Fruit fly (Drosophila melanogaster) whole organism, wandering third instar larva: ENCODE data around the gene CG42335.

Source experiments
- CG9705 ChIP-seq: fragments of 200-800 bp; sonication (Bioruptor generic); optimal IDR thresholded peaks from 2 replicates; lab custom pipeline; 2018; ENCODE audit warnings: missing biosample characterization, mild to moderate bottlenecking, missing genetic modification characterization
- Dif ChIP-seq: fragments of 200-275, 200-300 bp; sonication (Bioruptor generic); optimal IDR thresholded peaks from 2 replicates; lab custom pipeline; 2018; ENCODE audit warnings: missing biosample characterization, missing genetic modification characterization; ENCODE audit not compliant: partially characterized antibody
- Hr78 ChIP-seq: fragments of >200 bp; optimal IDR thresholded peaks from 2 replicates; lab custom pipeline; 2017; ENCODE audit warnings: missing biosample characterization, missing genetic modification characterization
- Myc ChIP-seq: fragments of >200 bp; optimal IDR thresholded peaks from 2 replicates; lab custom pipeline; 2017
- brk ChIP-seq: fragments of 200-800 bp; sonication (Bioruptor generic); optimal IDR thresholded peaks from 2 replicates; lab custom pipeline; 2016; ENCODE audit warnings: missing biosample characterization, mild to moderate bottlenecking, missing genetic modification characterization
- fru ChIP-seq: fragments of 200-800 bp; sonication (Bioruptor generic); optimal IDR thresholded peaks from 3 replicates; lab custom pipeline; 2016; ENCODE audit warnings: missing biosample characterization, mild to moderate bottlenecking, missing genetic modification characterization
- sv ChIP-seq: fragments of 200-800 bp; sonication (Bioruptor generic); optimal IDR thresholded peaks from 3 replicates; lab custom pipeline; 2016; ENCODE audit warnings: missing biosample characterization, missing genetic modification characterization

dm6 chr3R:21726593-21726992 lies 32.0 kb upstream of the CG42335 start:
- TF ChIP-seq Hr78 (GFP tag; lab: Kevin White, UChicago) (no peak), Myc (lab: Kevin White, UChicago) (no peak), Dif (GFP tag; lab: Kevin White, UChicago) (no peak), CG9705 (GFP tag; lab: Kevin White, UChicago) (no peak), sv (GFP tag; lab: Kevin White, UChicago) (no peak), brk (GFP tag; lab: Kevin White, UChicago) (no peak), fru (no peak)
